Fruit fly (Drosophila melanogaster) whole organism, embryonic: ENCODE measurements around the gene Wee1.

Experiments
- Adf1 ChIP-seq: fragments of 200-800 bp; sonication (Bioruptor generic); IDR thresholded peaks from 2 replicates; pipeline ENCODE4 v1.3.6; 2022; ENCODE audit warnings: missing biosample characterization, missing genetic modification characterization
- BtbVII ChIP-seq: fragments of 200-800 bp; sonication (Bioruptor generic); optimal IDR thresholded peaks from 3 replicates; lab custom pipeline; 2017; ENCODE audit warnings: missing biosample characterization, mild to moderate bottlenecking, missing genetic modification characterization
- CG10366 ChIP-seq: fragments of 200-800 bp; sonication (Bioruptor generic); IDR thresholded peaks from 2 replicates; pipeline ENCODE4 v1.3.6; 2022; ENCODE audit warnings: missing biosample characterization, missing genetic modification characterization
- CG10979 ChIP-seq: fragments of 200-800 bp; sonication (Bioruptor generic); optimal IDR thresholded peaks from 2 replicates; lab custom pipeline; 2018; ENCODE audit warnings: missing biosample characterization, mild to moderate bottlenecking, missing genetic modification characterization, moderate library complexity
- CG12155 ChIP-seq: fragments of 200-800 bp; sonication (Bioruptor generic); optimal IDR thresholded peaks from 3 replicates; lab custom pipeline; 2016; ENCODE audit warnings: missing biosample characterization, missing genetic modification characterization
- CG13296 ChIP-seq: fragments of 200-800 bp; sonication (Bioruptor generic); optimal IDR thresholded peaks from 3 replicates; lab custom pipeline; 2018; ENCODE audit warnings: missing biosample characterization, mild to moderate bottlenecking, missing genetic modification characterization
- CG13424 ChIP-seq: fragments of 200-800 bp; sonication (Bioruptor generic); optimal IDR thresholded peaks from 2 replicates; lab custom pipeline; 2019; ENCODE audit warnings: missing biosample characterization, mild to moderate bottlenecking, missing genetic modification characterization, moderate library complexity
- CG14050 ChIP-seq: fragments of 200-800 bp; sonication (Bioruptor generic); IDR thresholded peaks from 3 replicates; pipeline ENCODE4 v1.3.6; 2022; ENCODE audit warnings: missing biosample characterization, missing genetic modification characterization
- CG16779 ChIP-seq: fragments of 200-800 bp; sonication (Bioruptor generic); IDR thresholded peaks from 2 replicates; pipeline ENCODE4 v1.3.6; 2022; ENCODE audit warnings: missing biosample characterization, missing genetic modification characterization
- CG17612 ChIP-seq: fragments of 200-800 bp; sonication (Bioruptor generic); IDR thresholded peaks from 2 replicates; pipeline ENCODE4 v1.3.6; 2022; ENCODE audit warnings: missing biosample characterization, missing genetic modification characterization
- CG17829 ChIP-seq: fragments of 200-800 bp; optimal IDR thresholded peaks from 2 replicates; lab custom pipeline; 2019; ENCODE audit warnings: missing biosample characterization, mild to moderate bottlenecking, missing genetic modification characterization, moderate library complexity
- CG17912 ChIP-seq: fragments of 200-800 bp; sonication (Bioruptor generic); optimal IDR thresholded peaks from 2 replicates; lab custom pipeline; 2018; ENCODE audit warnings: missing biosample characterization, mild to moderate bottlenecking, missing genetic modification characterization
- CG1832 ChIP-seq: fragments of 200-800 bp; sonication (Bioruptor generic); optimal IDR thresholded peaks from 2 replicates; lab custom pipeline; 2017; ENCODE audit warnings: missing biosample characterization, mild to moderate bottlenecking, missing genetic modification characterization, inconsistent platforms
- CG2889 ChIP-seq: fragments of 200-800 bp; sonication (Bioruptor generic); IDR thresholded peaks from 3 replicates; pipeline ENCODE4 v1.3.6; 2022; ENCODE audit warnings: missing biosample characterization, missing genetic modification characterization
- CG31441 ChIP-seq: fragments of 200-800 bp; sonication (Bioruptor generic); IDR thresholded peaks from 2 replicates; pipeline ENCODE4 v1.3.6; 2022; ENCODE audit warnings: missing biosample characterization, missing genetic modification characterization
- CG4282 ChIP-seq: fragments of 200-800 bp; sonication (Bioruptor generic); optimal IDR thresholded peaks from 2 replicates; lab custom pipeline; 2016; ENCODE audit warnings: missing biosample characterization, missing genetic modification characterization
- CG6254 ChIP-seq: fragments of 200-800 bp; sonication (Bioruptor generic); optimal IDR thresholded peaks from 3 replicates; lab custom pipeline; 2017; ENCODE audit warnings: mild to moderate bottlenecking, missing biosample characterization, missing genetic modification reagents, missing genetic modification characterization
- CG7963 ChIP-seq: fragments of 200-800 bp; sonication (Bioruptor generic); IDR thresholded peaks from 3 replicates; pipeline ENCODE4 v1.3.6; 2022; ENCODE audit warnings: missing biosample characterization, missing genetic modification characterization; ENCODE audit not compliant: partially characterized antibody
- CG8388 ChIP-seq: fragments of 200-800 bp; sonication (Bioruptor generic); optimal IDR thresholded peaks from 2 replicates; lab custom pipeline; 2019; ENCODE audit warnings: missing biosample characterization, mild to moderate bottlenecking, missing genetic modification characterization, moderate library complexity
- CG8924 ChIP-seq: fragments of 200-800 bp; optimal IDR thresholded peaks from 3 replicates; lab custom pipeline; 2019; ENCODE audit warnings: missing biosample characterization, mild to moderate bottlenecking, missing genetic modification characterization, moderate library complexity
- Camta ChIP-seq: fragments of 200-800 bp; sonication (Bioruptor generic); optimal IDR thresholded peaks from 2 replicates; lab custom pipeline; 2016; ENCODE audit warnings: missing biosample characterization, missing genetic modification characterization
- Chrac-16 ChIP-seq: fragments of 200-800 bp; sonication (Bioruptor generic); optimal IDR thresholded peaks from 3 replicates; lab custom pipeline; 2016; ENCODE audit warnings: missing biosample characterization, missing genetic modification characterization
- CrebB ChIP-seq: fragments of 200-800 bp; sonication (Bioruptor generic); optimal IDR thresholded peaks from 3 replicates; lab custom pipeline; 2018; ENCODE audit warnings: missing biosample characterization, mild to moderate bottlenecking, missing genetic modification characterization
- E2f2 ChIP-seq: fragments of 200-800 bp; sonication (Bioruptor generic); IDR thresholded peaks from 2 replicates; pipeline ENCODE4 v1.3.6; 2022; ENCODE audit warnings: missing biosample characterization, missing genetic modification characterization
- ERR ChIP-seq: fragments of 200-800 bp; sonication (Bioruptor generic); optimal IDR thresholded peaks from 2 replicates; lab custom pipeline; 2016; ENCODE audit warnings: missing biosample characterization, missing genetic modification characterization
- Fer1 ChIP-seq: fragments of 200-800 bp; sonication (Bioruptor generic); optimal IDR thresholded peaks from 2 replicates; lab custom pipeline; 2017; ENCODE audit warnings: missing biosample characterization, mild to moderate bottlenecking, missing genetic modification characterization
- HLH4C ChIP-seq: fragments of 200-800 bp; sonication (Bioruptor generic); IDR thresholded peaks from 3 replicates; pipeline ENCODE4 v1.3.6; 2022; ENCODE audit warnings: missing biosample characterization, missing genetic modification characterization; ENCODE audit not compliant: partially characterized antibody
- Hey ChIP-seq: fragments of 200-800 bp; sonication (Bioruptor generic); optimal IDR thresholded peaks from 3 replicates; lab custom pipeline; 2018; ENCODE audit warnings: missing biosample characterization, mild to moderate bottlenecking, missing genetic modification characterization
- Lhr ChIP-seq: fragments of 200-800 bp; sonication (Bioruptor generic); optimal IDR thresholded peaks from 3 replicates; lab custom pipeline; 2017; ENCODE audit warnings: mild to moderate bottlenecking, missing biosample characterization, missing genetic modification reagents, missing genetic modification characterization
- MTF-1 ChIP-seq: fragments of 200-800 bp; sonication (Bioruptor generic); optimal IDR thresholded peaks from 2 replicates; lab custom pipeline; 2018; ENCODE audit warnings: missing biosample characterization, mild to moderate bottlenecking, missing genetic modification characterization, borderline replicate concordance
- Mad ChIP-seq: fragments of 200-800 bp; sonication (Bioruptor generic); optimal IDR thresholded peaks from 2 replicates; lab custom pipeline; 2016; ENCODE audit warnings: missing biosample characterization, missing genetic modification characterization
- Pdp1 ChIP-seq, 2 experiments: fragments of 200-800 bp; sonication (Bioruptor generic); optimal IDR thresholded peaks; 3 replicates each; lab custom pipeline; 2016; ENCODE audit warnings: missing biosample characterization in 2 of 2, missing genetic modification characterization in 2 of 2, mild to moderate bottlenecking in 1 of 2, moderate library complexity in 1 of 2
- Ptx1 ChIP-seq: fragments of 200-800 bp; sonication (Bioruptor generic); IDR thresholded peaks from 2 replicates; pipeline ENCODE4 v1.3.6; 2022; ENCODE audit warnings: missing biosample characterization, missing genetic modification characterization
- Tbp ChIP-seq: fragments of >200 bp; optimal IDR thresholded peaks from 2 replicates; lab custom pipeline; 2018; ENCODE audit warnings: missing biosample characterization, missing genetic modification characterization
- caup ChIP-seq: fragments of 200-800 bp; sonication (Bioruptor generic); optimal IDR thresholded peaks from 3 replicates; lab custom pipeline; 2017; ENCODE audit warnings: missing biosample characterization, mild to moderate bottlenecking, missing genetic modification characterization, moderate library complexity; ENCODE audit not compliant: severe bottlenecking
- danr ChIP-seq: fragments of 200-800 bp; sonication (Bioruptor generic); IDR thresholded peaks from 2 replicates; pipeline ENCODE4 v1.3.6; 2022; ENCODE audit warnings: missing biosample characterization, missing genetic modification characterization
- disco-r ChIP-seq: fragments of 200-800 bp; sonication (Bioruptor generic); optimal IDR thresholded peaks from 2 replicates; lab custom pipeline; 2016; ENCODE audit warnings: missing biosample characterization, missing genetic modification characterization
- dmrt99B ChIP-seq: fragments of 200-800 bp; sonication (Bioruptor generic); optimal IDR thresholded peaks from 2 replicates; lab custom pipeline; 2018; ENCODE audit warnings: missing biosample characterization, mild to moderate bottlenecking, missing genetic modification characterization, moderate library complexity
- ewg ChIP-seq: fragments of 200-800 bp; sonication (Bioruptor generic); optimal IDR thresholded peaks from 3 replicates; lab custom pipeline; 2017; ENCODE audit warnings: mild to moderate bottlenecking, missing biosample characterization, missing genetic modification reagents, missing genetic modification characterization
- fd102C ChIP-seq: fragments of 200-800 bp; sonication (Bioruptor generic); optimal IDR thresholded peaks from 2 replicates; lab custom pipeline; 2018; ENCODE audit warnings: missing biosample characterization, mild to moderate bottlenecking, missing genetic modification characterization, moderate library complexity
- ftz-f1 ChIP-seq: fragments of 200-800 bp; sonication (Bioruptor generic); optimal IDR thresholded peaks from 2 replicates; lab custom pipeline; 2016; ENCODE audit warnings: missing biosample characterization, missing genetic modification characterization
- grau ChIP-seq: fragments of 200-800 bp; optimal IDR thresholded peaks from 3 replicates; lab custom pipeline; 2019; ENCODE audit warnings: missing biosample characterization, mild to moderate bottlenecking, missing genetic modification characterization, moderate library complexity
- insv ChIP-seq, 2 experiments: fragments of 200-800 bp; sonication (Bioruptor generic); optimal IDR thresholded peaks; 3 replicates each; lab custom pipeline; 2016 to 2018; ENCODE audit warnings: missing biosample characterization in 2 of 2, missing genetic modification characterization in 2 of 2
- nerfin-1 ChIP-seq: fragments of 200-800 bp; sonication (Bioruptor generic); optimal IDR thresholded peaks from 3 replicates; lab custom pipeline; 2019; ENCODE audit warnings: missing biosample characterization, mild to moderate bottlenecking, missing genetic modification characterization, moderate library complexity
- nerfin-2 ChIP-seq: fragments of 200-800 bp; sonication (Bioruptor generic); IDR thresholded peaks from 2 replicates; pipeline ENCODE4 v1.3.6; 2022; ENCODE audit warnings: missing biosample characterization, missing genetic modification characterization; ENCODE audit not compliant: partially characterized antibody
- pzg ChIP-seq: fragments of 200-800 bp; sonication (Bioruptor generic); optimal IDR thresholded peaks from 3 replicates; lab custom pipeline; 2018; ENCODE audit warnings: missing biosample characterization, mild to moderate bottlenecking, missing genetic modification characterization, moderate library complexity
- row ChIP-seq: fragments of 200-800 bp; sonication (Bioruptor generic); IDR thresholded peaks from 3 replicates; pipeline ENCODE4 v1.3.6; 2022; ENCODE audit warnings: missing biosample characterization, missing genetic modification characterization
- scrt ChIP-seq: fragments of 200-800 bp; sonication (Bioruptor generic); optimal IDR thresholded peaks from 2 replicates; lab custom pipeline; 2018; ENCODE audit warnings: missing biosample characterization, mild to moderate bottlenecking, missing genetic modification characterization, moderate library complexity
- stwl ChIP-seq: fragments of 200-800 bp; sonication (Bioruptor generic); optimal IDR thresholded peaks from 3 replicates; lab custom pipeline; 2018; ENCODE audit warnings: missing biosample characterization, mild to moderate bottlenecking, missing genetic modification characterization, moderate library complexity
- vnd ChIP-seq: fragments of 200-800 bp; sonication (Bioruptor generic); IDR thresholded peaks from 3 replicates; pipeline ENCODE4 v1.3.6; 2022; ENCODE audit warnings: missing biosample characterization, missing genetic modification characterization; ENCODE audit not compliant: partially characterized antibody

Gene Wee1

dm6 chr2L:6948540-6948942, 34.6 kb upstream of the Wee1 start, which contains the start of gene ihog (continued):
- TF ChIP-seq grau (tag; lab: Kevin White, UChicago) (no peak), pzg (GFP tag; lab: Kevin White, UChicago) (peak; percentile 49), danr (GFP tag; lab: Robert Waterston, UW) (no peak), row (peak; percentile 88), HLH4C (GFP tag; lab: Robert Waterston, UW) (0 out of 3 replicates have a peak, but pooled peaks have one; percentile 9), caup (GFP tag; lab: Kevin White, UChicago) (no peak), CG31441 (GFP tag; lab: Robert Waterston, UW) (peak; percentile 41; the same call in 1 of the 2 replicates), CG17612 (GFP tag; lab: Robert Waterston, UW) (no peak), CG6254 (peak; percentile 4), CG2889 (no peak), nerfin-2 (GFP tag; lab: Robert Waterston, UW) (peak; percentile 45), CrebB (tag; lab: Kevin White, UChicago) (peak; percentile 10), CG14050 (GFP tag; lab: Robert Waterston, UW) (no peak), Chrac-16 (GFP tag; lab: Kevin White, UChicago) (no peak), Mad (GFP tag; lab: Kevin White, UChicago) (no peak), CG1832 (GFP tag; lab: Kevin White, UChicago) (no peak), CG12155 (GFP tag; lab: Kevin White, UChicago) (no peak), Adf1 (GFP tag; lab: Robert Waterston, UW) (peak; percentile 52; the same call in 1 of the 2 replicates), CG4282 (GFP tag; lab: Kevin White, UChicago) (peak; percentile 17), disco-r (GFP tag; lab: Kevin White, UChicago) (no peak), ewg (GFP tag; lab: Kevin White, UChicago) (peak; percentile 53), dmrt99B (tag; lab: Kevin White, UChicago) (no peak), MTF-1 (GFP tag; lab: Kevin White, UChicago) (no peak), CG10979 (peak; percentile 14), Camta (GFP tag; lab: Kevin White, UChicago) (no peak), Lhr (GFP tag; lab: Kevin White, UChicago) (no peak), BtbVII (GFP tag; lab: Kevin White, UChicago) (no peak), Tbp (no peak), ftz-f1 (GFP tag; lab: Kevin White, UChicago) (no peak), CG8388 (no peak), ERR (no peak), CG10366 (GFP tag; lab: Robert Waterston, UW) (0 out of 2 replicates have a peak, but pooled peaks have one; percentile 17), Pdp1 (GFP tag; optimal IDR thresholded peaks at IDR 0.05; lab: Kevin White, UChicago) (no peak), Hey (tag; lab: Kevin White, UChicago) (no peak), stwl (peak; percentile 21), CG8924 (peak; percentile 61), fd102C (GFP tag; lab: Kevin White, UChicago) (no peak), CG13296 (GFP tag; lab: Kevin White, UChicago) (peak; percentile 24), E2f2 (peak; percentile 36; the same call in 1 of the 2 replicates), vnd (GFP tag; lab: Robert Waterston, UW) (no peak), CG17829 (tag; lab: Kevin White, UChicago) (peak; percentile 12), CG13424 (tag; lab: Kevin White, UChicago) (no peak), nerfin-1 (tag; lab: Kevin White, UChicago) (peak; percentile 19), Fer1 (GFP tag; lab: Kevin White, UChicago) (peak; percentile 34), scrt (peak; percentile 62), CG16779 (GFP tag; lab: Robert Waterston, UW) (no peak), CG17912 (GFP tag; lab: Kevin White, UChicago) (no peak), Ptx1 (no peak), insv (GFP tag; optimal IDR thresholded peaks at IDR 0.05; lab: Kevin White, UChicago) (no peak), CG7963 (peak; percentile 51; the same call in 1 of the 3 replicates)
